Fruit fly (Drosophila melanogaster): ENCODE results near the gene Pgant4.

Gene Pgant4

DNA sequence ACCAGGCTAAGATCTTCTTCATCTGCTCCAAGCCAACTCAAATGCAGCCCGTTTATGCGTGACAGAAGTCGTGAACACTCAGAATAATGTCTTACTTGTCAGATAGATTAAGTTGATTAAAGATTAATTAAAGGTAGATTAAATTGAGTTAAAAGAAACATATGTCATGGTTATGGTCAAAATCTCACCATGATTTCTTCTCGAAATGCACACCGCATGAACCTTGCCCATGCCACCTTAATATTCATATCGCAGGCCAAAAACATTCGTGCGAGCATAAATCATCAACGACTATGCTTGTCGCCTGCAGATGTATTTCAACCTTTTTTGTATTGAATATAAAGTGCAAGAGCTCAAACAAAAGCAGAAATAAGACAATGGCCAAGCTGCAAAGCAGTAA, 35.3 kb upstream of the Pgant4 start (continued):
- TF ChIP-seq so (GFP tag; IDR thresholded peaks at IDR 0.05) (peak; percentile 77), CG11696 (GFP tag; IDR thresholded peaks at IDR 0.05) (no peak), MBD-R2 (GFP tag; IDR thresholded peaks at IDR 0.05) (no peak), sens (GFP tag) (peak; percentile 95), chn (GFP tag; optimal IDR thresholded peaks at IDR 0.05) (peak; percentile 38), Asciz (GFP tag; optimal IDR thresholded peaks at IDR 0.05) (peak; percentile 66), Nf-YC (tag; optimal IDR thresholded peaks at IDR 0.05) (peak; percentile 40), nmo (GFP tag; optimal IDR thresholded peaks at IDR 0.05) (peak; percentile 45), sr (GFP tag; IDR thresholded peaks at IDR 0.05) (no peak), Rfx (GFP tag; IDR thresholded peaks at IDR 0.05) (no peak), nau (GFP tag; optimal IDR thresholded peaks at IDR 0.05) (peak; percentile 54), Ets65A (GFP tag) (peak; percentile 31), nerfin-1 (tag; optimal IDR thresholded peaks at IDR 0.05) (peak; percentile 64), CG16815 (GFP tag; optimal IDR thresholded peaks at IDR 0.05) (no peak), Dref (GFP tag; IDR thresholded peaks at IDR 0.05) (no peak), ham (GFP tag; IDR thresholded peaks at IDR 0.05) (no peak), bab2 (GFP tag; optimal IDR thresholded peaks at IDR 0.05) (no peak), CG3847 (GFP tag; IDR thresholded peaks at IDR 0.05) (no peak), CG4854 (GFP tag; optimal IDR thresholded peaks at IDR 0.05) (no peak), Adf1 (GFP tag; IDR thresholded peaks at IDR 0.05) (no peak), cwo (GFP tag; optimal IDR thresholded peaks at IDR 0.05) (peak; percentile 7), ERR (GFP tag; optimal IDR thresholded peaks at IDR 0.05) (no peak), psq (GFP tag; optimal IDR thresholded peaks at IDR 0.05) (no peak), CG11504 (tag; optimal IDR thresholded peaks at IDR 0.05) (peak; percentile 77), CG12769 (tag; optimal IDR thresholded peaks at IDR 0.05) (peak; percentile 76), org-1 (GFP tag; optimal IDR thresholded peaks at IDR 0.05) (peak; percentile 53), her (GFP tag; optimal IDR thresholded peaks at IDR 0.05) (no peak), CG16813 (GFP tag; IDR thresholded peaks at IDR 0.05; ENCODE audit: partially characterized antibody) (no peak), CG6272 (GFP tag; IDR thresholded peaks at IDR 0.05) (no peak), tgo (GFP tag; IDR thresholded peaks at IDR 0.05) (peak; percentile 63; the same call in 2 of the 3 replicates), HHEX (GFP tag; optimal IDR thresholded peaks at IDR 0.05) (peak; percentile 40), fd64A (GFP tag; optimal IDR thresholded peaks at IDR 0.05) (peak; percentile 39), CG12236 (GFP tag; optimal IDR thresholded peaks at IDR 0.05) (no peak), Meics (GFP tag; optimal IDR thresholded peaks at IDR 0.05) (peak; percentile 42), PHDP (tag; optimal IDR thresholded peaks at IDR 0.05) (peak; percentile 70), hth (optimal IDR thresholded peaks at IDR 0.05) (no peak), bsh (GFP tag; optimal IDR thresholded peaks at IDR 0.05) (peak; percentile 46 to 80), br (optimal IDR thresholded peaks at IDR 0.05) (no peak), Dll (GFP tag; IDR thresholded peaks at IDR 0.05; ENCODE audit: partially characterized antibody) (no peak), Atf-2 (GFP tag; optimal IDR thresholded peaks at IDR 0.05) (no peak), Xbp1 (GFP tag; optimal IDR thresholded peaks at IDR 0.05) (peak; percentile 29), Neu2 (GFP tag; optimal IDR thresholded peaks at IDR 0.05; ENCODE audit: borderline replicate concordance) (no peak), cad (GFP tag; optimal IDR thresholded peaks at IDR 0.05) (no peak), vnd (GFP tag; IDR thresholded peaks at IDR 0.05; ENCODE audit: partially characterized antibody) (no peak), CG4707 (GFP tag; optimal IDR thresholded peaks at IDR 0.05) (peak; percentile 5), klu (GFP tag; IDR thresholded peaks at IDR 0.05) (no peak), jing (GFP tag; optimal IDR thresholded peaks at IDR 0.05) (no peak), CG13775 (GFP tag; optimal IDR thresholded peaks at IDR 0.05) (no peak), rib (GFP tag; IDR thresholded peaks at IDR 0.05) (no peak), CG30403 (GFP tag; optimal IDR thresholded peaks at IDR 0.05) (peak; percentile 47), Bgb (GFP tag; IDR thresholded peaks at IDR 0.05; ENCODE audit: partially characterized antibody) (no peak), dati (GFP tag; IDR thresholded peaks at IDR 0.05) (no peak), sqz (GFP tag; optimal IDR thresholded peaks at IDR 0.05) (peak; percentile 42)
